Fruit fly (Drosophila melanogaster): ENCODE measurements around the gene CG6638.

DNA sequence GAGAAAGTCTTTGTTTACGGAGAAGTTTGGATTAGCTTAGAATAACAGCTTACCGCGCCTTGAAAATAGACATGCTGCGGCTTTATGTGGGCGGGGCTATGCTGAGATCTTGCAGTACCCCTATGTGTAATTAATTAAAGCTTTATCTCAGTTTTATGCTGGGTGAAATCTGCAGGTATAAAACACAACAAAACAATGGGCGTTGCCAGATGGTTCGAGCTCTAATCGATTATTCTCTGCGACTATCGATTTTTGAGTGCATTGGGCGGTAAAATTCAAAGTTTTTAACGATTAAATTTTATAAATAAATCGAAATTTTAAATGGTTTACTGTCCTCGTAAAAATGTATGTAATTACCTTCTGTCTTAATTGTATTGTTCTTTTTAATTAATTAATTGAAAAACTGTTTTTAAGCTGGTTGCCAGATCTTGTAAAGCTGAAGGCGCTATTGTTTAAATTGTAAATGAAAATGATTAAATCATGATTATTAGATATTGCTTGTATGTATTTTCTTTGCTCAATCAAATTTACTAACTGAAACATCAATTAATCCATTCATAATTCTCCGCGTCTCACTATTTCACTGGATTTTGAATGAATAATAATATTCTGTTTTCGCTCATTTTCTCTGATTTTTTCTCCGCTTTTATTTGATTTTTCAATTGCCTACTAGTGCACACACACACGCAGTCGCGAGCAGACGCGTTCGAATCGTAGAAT, 48.0 kb upstream of the CG6638 start, which contains the start of the genes GAPsec and Zasp66:
- no peak for TF ChIP-seq fru (GFP tag; optimal IDR thresholded peaks at IDR 0.05)
- TF ChIP-seq Hr78 (GFP tag; optimal IDR thresholded peaks at IDR 0.05), result no peak
- no peak for TF ChIP-seq GATAd (GFP tag; optimal IDR thresholded peaks at IDR 0.05)
- TF ChIP-seq Abd-B (GFP tag; optimal IDR thresholded peaks at IDR 0.05), result no peak
- no peak for TF ChIP-seq usp (GFP tag; optimal IDR thresholded peaks at IDR 0.05)
- TF ChIP-seq Myc (optimal IDR thresholded peaks at IDR 0.05), result no peak
- TF ChIP-seq h (GFP tag; optimal IDR thresholded peaks at IDR 0.05), result no peak
- no peak for TF ChIP-seq tai (GFP tag; optimal IDR thresholded peaks at IDR 0.05)
- TF ChIP-seq Rel (GFP tag; optimal IDR thresholded peaks at IDR 0.05), result no peak
- TF ChIP-seq Rel (tag; optimal IDR thresholded peaks at IDR 0.05), result no peak

All from whole organism, wandering third instar larva.